Worm (Caenorhabditis elegans): ENCODE data around the gene F11C1.4.

Gene F11C1.4

ce11 chrX:12990529-12991520 lies 14.0 kb downstream of the F11C1.4 start, which contains the start of the genes F11C1.1 and vwa-8:
TSS of gene F11C1.1 (minus strand) at chrX:12990579.
TSS of gene vwa-8 (plus strand) at chrX:12991470.
- TF ChIP-seq ztf-4 (tag; optimal IDR thresholded peaks at IDR 0.05), result peak; percentile 23
- TF ChIP-seq unc-62 (GFP tag; optimal IDR thresholded peaks at IDR 0.05), result no peak
- TF ChIP-seq ama-1 (optimal IDR thresholded peaks at IDR 0.05), result no peak
- no peak for TF ChIP-seq egl-27 (tag; optimal IDR thresholded peaks at IDR 0.05)
- TF ChIP-seq fos-1 (tag; optimal IDR thresholded peaks at IDR 0.05), result no peak
- TF ChIP-seq tbx-2 (tag; optimal IDR thresholded peaks at IDR 0.05), result peak; percentile 28
- no peak for TF ChIP-seq nhr-12 (tag; optimal IDR thresholded peaks at IDR 0.05)
- TF ChIP-seq nhr-84 (tag; optimal IDR thresholded peaks at IDR 0.05), result no peak
- TF ChIP-seq lin-35 (GFP tag; optimal IDR thresholded peaks at IDR 0.05), result peak in 1 of 2 experiments; percentile 33
- peak; percentile 33 for TF ChIP-seq elt-2 (tag; optimal IDR thresholded peaks at IDR 0.05)
- TF ChIP-seq lin-13 (GFP tag; optimal IDR thresholded peaks at IDR 0.05), result no peak
- TF ChIP-seq F16B12.6 (tag; optimal IDR thresholded peaks at IDR 0.05), result no peak
- peak; percentile 66 for TF ChIP-seq rnt-1 (tag; optimal IDR thresholded peaks at IDR 0.05)
- TF ChIP-seq dsc-1 (tag; optimal IDR thresholded peaks at IDR 0.05), result peak; percentile 61
- TF ChIP-seq ceh-8 (GFP tag; optimal IDR thresholded peaks at IDR 0.05), result no peak
- no peak for TF ChIP-seq aly-2 (tag; optimal IDR thresholded peaks at IDR 0.05)
- TF ChIP-seq elt-3 (tag; optimal IDR thresholded peaks at IDR 0.05), result peak in 1 of 6 experiments; percentile 25
- TF ChIP-seq pag-3 (tag; optimal IDR thresholded peaks at IDR 0.05; ENCODE audit: borderline replicate concordance, insufficient read depth), result no peak
- no peak for TF ChIP-seq fkh-10 (GFP tag; optimal IDR thresholded peaks at IDR 0.05)
- no peak for TF ChIP-seq nhr-11 (tag; optimal IDR thresholded peaks at IDR 0.05)
- no peak for TF ChIP-seq tlp-1 (tag; optimal IDR thresholded peaks at IDR 0.05)
- TF ChIP-seq xbp-1 (tag; optimal IDR thresholded peaks at IDR 0.05), result peak; percentile 48
- no peak for TF ChIP-seq mab-9 (GFP tag; IDR thresholded peaks at IDR 0.05)
- no peak for TF ChIP-seq unc-86 (tag; optimal IDR thresholded peaks at IDR 0.05)
- TF ChIP-seq snu-23 (GFP tag; optimal IDR thresholded peaks at IDR 0.05), result peak; percentile 80
- no peak for TF ChIP-seq nhr-28 (tag; optimal IDR thresholded peaks at IDR 0.05)
- TF ChIP-seq pqm-1 (tag; optimal IDR thresholded peaks at IDR 0.05), result no peak
- no peak for TF ChIP-seq hpl-2 (GFP tag; optimal IDR thresholded peaks at IDR 0.05)
- TF ChIP-seq aha-1 (tag; optimal IDR thresholded peaks at IDR 0.05), result no peak
- TF ChIP-seq unc-30 (tag; optimal IDR thresholded peaks at IDR 0.05), result no peak
- peak; percentile 83 for TF ChIP-seq nhr-20 (tag; optimal IDR thresholded peaks at IDR 0.05)
- no peak for TF ChIP-seq grh-1 (GFP tag; IDR thresholded peaks at IDR 0.05)
- TF ChIP-seq swsn-7 (tag; optimal IDR thresholded peaks at IDR 0.05), result peak; percentile 34
- TF ChIP-seq nhr-85 (tag), result peak; percentile 84
- peak; percentile 23 for TF ChIP-seq nhr-47 (tag; optimal IDR thresholded peaks at IDR 0.05)
- peak in 1 of 2 experiments; percentile 18 for TF ChIP-seq mdl-1 (tag; optimal IDR thresholded peaks at IDR 0.05)
- no peak for TF ChIP-seq C04F5.9 (tag; optimal IDR thresholded peaks at IDR 0.05)
- TF ChIP-seq lsy-2 (tag; optimal IDR thresholded peaks at IDR 0.05), result peak in 1 of 2 experiments; percentile 27
- no peak for TF ChIP-seq sox-4 (tag; optimal IDR thresholded peaks at IDR 0.05)
- TF ChIP-seq C34B4.2 (tag; optimal IDR thresholded peaks at IDR 0.05), result no peak
- TF ChIP-seq nhr-19 (GFP tag; conservative IDR thresholded peaks at IDR 0.05), result peak; percentile 76
- TF ChIP-seq C16A3.4 (tag; optimal IDR thresholded peaks at IDR 0.05), result no peak
- TF ChIP-seq lin-14 (GFP tag; optimal IDR thresholded peaks at IDR 0.05), result peak; percentile 66
- TF ChIP-seq nhr-90 (tag; optimal IDR thresholded peaks at IDR 0.05; ENCODE audit: poor library complexity), result peak; percentile 60
- TF ChIP-seq zag-1 (tag; optimal IDR thresholded peaks at IDR 0.05), result no peak
- TF ChIP-seq unc-98 (GFP tag; IDR thresholded peaks at IDR 0.05), result no peak
- peak; percentile 89 for TF ChIP-seq nhr-71 (tag; optimal IDR thresholded peaks at IDR 0.05)
